Worm (Caenorhabditis elegans) whole organism, L1 larva: ENCODE data around the gene Y49F6B.14.

Experiments used
- C34B4.2 ChIP-seq: sonication (generic microtip); optimal IDR thresholded peaks from 2 replicates; lab custom pipeline; 2017; ENCODE audit warnings: mild to moderate bottlenecking, missing genetic modification characterization, missing compliant biosample characterization
- alr-1 ChIP-seq: fragments of 200-800 bp; sonication (Bioruptor generic); optimal IDR thresholded peaks from 2 replicates; lab custom pipeline; 2018; ENCODE audit warnings: borderline replicate concordance, mild to moderate bottlenecking, missing genetic modification characterization, missing compliant biosample characterization
- aly-2 ChIP-seq: fragments of 150-350 bp; optimal IDR thresholded peaks from 2 replicates; lab custom pipeline; 2014; ENCODE audit warnings: missing biosample characterization, missing genetic modification characterization
- ama-1 ChIP-seq: fragments of 150-350 bp; optimal IDR thresholded peaks from 2 replicates; lab custom pipeline; 2014
- ceh-82 ChIP-seq, 3 experiments: fragments of 150-350 bp in 1 of 3; sonication (generic microtip) in 2 of 3; optimal IDR thresholded peaks; 2 replicates each; lab custom pipeline; 2014 to 2017; ENCODE audit warnings: missing biosample characterization in 3 of 3, missing genetic modification characterization in 3 of 3
- ces-1 ChIP-seq: fragments of 150-350 bp; optimal IDR thresholded peaks from 2 replicates; lab custom pipeline; 2014; ENCODE audit warnings: missing biosample characterization, missing genetic modification reagents, missing genetic modification characterization
- dpl-1 ChIP-seq, 3 experiments: fragments of 150-350 bp in 2 of 3; sonication (generic microtip) in 1 of 3; optimal IDR thresholded peaks; 2 replicates each; lab custom pipeline; 2014 to 2017; ENCODE audit warnings: missing biosample characterization in 3 of 3, missing genetic modification characterization in 3 of 3, missing genetic modification reagents in 3 of 3
- dsc-1 ChIP-seq: sonication (generic microtip); optimal IDR thresholded peaks from 2 replicates; lab custom pipeline; 2016; ENCODE audit warnings: mild to moderate bottlenecking, missing genetic modification characterization, missing compliant biosample characterization
- efl-1 ChIP-seq, 4 experiments: fragments of 150-350 bp; optimal IDR thresholded peaks in 3 of 4; peaks in 1 of 4; 1 replicate in 1 of 4; 2 replicates in 3 of 4; lab custom pipeline; 2014; ENCODE audit warnings: missing biosample characterization in 2 of 4, missing genetic modification characterization in 2 of 4, missing genetic modification reagents in 2 of 4
- efl-3 ChIP-seq: fragments of 200-800 bp; sonication (Bioruptor generic); optimal IDR thresholded peaks from 2 replicates; lab custom pipeline; 2018; ENCODE audit warnings: mild to moderate bottlenecking, missing genetic modification characterization, missing compliant biosample characterization
- egl-13 ChIP-seq: sonication (generic microtip); optimal IDR thresholded peaks from 2 replicates; lab custom pipeline; 2016; ENCODE audit warnings: missing genotype, missing genetic modification reagents, missing genetic modification characterization, missing compliant biosample characterization
- elt-2 ChIP-seq: sonication (generic microtip); optimal IDR thresholded peaks from 2 replicates; lab custom pipeline; 2016; ENCODE audit warnings: missing genetic modification characterization, mild to moderate bottlenecking, inconsistent platforms, missing compliant biosample characterization, missing genetic modification reagents
- elt-3 ChIP-seq, 6 experiments: fragments of 150-350 bp in 1 of 6; sonication (generic microtip); optimal IDR thresholded peaks; 2 replicates each; lab custom pipeline; 2017 to 2018; ENCODE audit warnings: missing biosample characterization in 6 of 6, missing genetic modification characterization in 6 of 6, inconsistent platforms in 1 of 6
- ets-5 ChIP-seq: fragments of 200-800 bp; sonication (Bioruptor generic); IDR thresholded peaks from 2 replicates; pipeline ENCODE4 v1.3.6; 2022; ENCODE audit warnings: missing genetic modification characterization, missing compliant biosample characterization
- fkh-10 ChIP-seq: sonication (generic microtip); optimal IDR thresholded peaks from 2 replicates; lab custom pipeline; 2017; ENCODE audit warnings: missing biosample characterization, missing genetic modification reagents, missing genetic modification characterization
- grh-1 ChIP-seq: fragments of 200-800 bp; sonication (Bioruptor generic); IDR thresholded peaks from 2 replicates; pipeline ENCODE4 v1.3.6; 2022; ENCODE audit warnings: missing genetic modification reagents, missing genetic modification characterization, missing compliant biosample characterization
- hlh-17 ChIP-seq: fragments of 200-800 bp; sonication (Bioruptor generic); optimal IDR thresholded peaks from 2 replicates; lab custom pipeline; 2018; ENCODE audit warnings: missing genetic modification characterization, mild to moderate bottlenecking, missing compliant biosample characterization, moderate library complexity, borderline replicate concordance
- isw-1 ChIP-seq: fragments of 200-800 bp; sonication (Bioruptor generic); IDR thresholded peaks from 2 replicates; pipeline ENCODE4 v1.3.6; 2022; ENCODE audit warnings: missing genetic modification characterization, missing compliant biosample characterization
- lin-39 ChIP-seq: fragments of 150-350 bp; optimal IDR thresholded peaks from 2 replicates; lab custom pipeline; 2014; ENCODE audit warnings: missing biosample characterization, missing genetic modification reagents, missing genetic modification characterization
- lir-3 ChIP-seq: sonication (generic microtip); optimal IDR thresholded peaks from 2 replicates; lab custom pipeline; 2016; ENCODE audit warnings: mild to moderate bottlenecking, missing genetic modification characterization, moderate library complexity, missing compliant biosample characterization; ENCODE audit not compliant: poor library complexity
- mab-9 ChIP-seq: fragments of 200-800 bp; sonication (Bioruptor generic); IDR thresholded peaks from 2 replicates; pipeline ENCODE4 v1.3.6; 2022; ENCODE audit warnings: missing genetic modification reagents, missing genetic modification characterization, missing compliant biosample characterization
- mep-1 ChIP-seq: fragments of 150-350 bp; optimal IDR thresholded peaks from 2 replicates; lab custom pipeline; 2014; ENCODE audit warnings: missing biosample characterization, missing genetic modification characterization
- nhr-11 ChIP-seq: fragments of 150-350 bp; optimal IDR thresholded peaks from 2 replicates; lab custom pipeline; 2014; ENCODE audit warnings: missing biosample characterization, missing genetic modification characterization
- nhr-76 ChIP-seq: sonication (generic microtip); optimal IDR thresholded peaks from 2 replicates; lab custom pipeline; 2017; ENCODE audit warnings: missing biosample characterization, missing genetic modification characterization
- nhr-77 ChIP-seq: fragments of 150-350 bp; optimal IDR thresholded peaks from 2 replicates; lab custom pipeline; 2014; ENCODE audit warnings: missing biosample characterization, missing genetic modification characterization
- nhr-85 ChIP-seq: sonication (generic microtip); peaks from one replicate; lab custom pipeline; 2016; ENCODE audit warnings: missing genetic modification characterization, inconsistent platforms, missing compliant biosample characterization
- nhr-90 ChIP-seq: sonication (generic microtip); optimal IDR thresholded peaks from 2 replicates; lab custom pipeline; 2016; ENCODE audit warnings: mild to moderate bottlenecking, missing genetic modification characterization, missing compliant biosample characterization; ENCODE audit not compliant: poor library complexity
- pag-3 ChIP-seq: sonication (generic microtip); optimal IDR thresholded peaks from 2 replicates; lab custom pipeline; 2017; ENCODE audit warnings: missing genetic modification characterization, mild to moderate bottlenecking, missing compliant biosample characterization, antibody characterized with exemption, borderline replicate concordance; ENCODE audit not compliant: insufficient read depth
- pax-3 ChIP-seq: fragments of 200-800 bp; sonication (Bioruptor generic); optimal IDR thresholded peaks from 2 replicates; lab custom pipeline; 2018; ENCODE audit warnings: mild to moderate bottlenecking, missing genetic modification characterization, moderate library complexity, missing compliant biosample characterization
- pqm-1 ChIP-seq: sonication (generic microtip); optimal IDR thresholded peaks from 3 replicates; lab custom pipeline; 2017; ENCODE audit warnings: missing biosample characterization, missing genetic modification characterization
- rnt-1 ChIP-seq: sonication (generic microtip); optimal IDR thresholded peaks from 2 replicates; lab custom pipeline; 2016; ENCODE audit warnings: mild to moderate bottlenecking, missing genetic modification characterization, moderate library complexity, missing compliant biosample characterization
- skn-1 ChIP-seq: fragments of 150-350 bp; optimal IDR thresholded peaks from 2 replicates; lab custom pipeline; 2014; ENCODE audit warnings: missing biosample characterization, missing genetic modification characterization
- snpc-4 ChIP-seq: fragments of 150-350 bp; optimal IDR thresholded peaks from 2 replicates; lab custom pipeline; 2014; ENCODE audit warnings: missing biosample characterization, missing genetic modification characterization
- snu-23 ChIP-seq: sonication (generic microtip); optimal IDR thresholded peaks from 2 replicates; lab custom pipeline; 2016; ENCODE audit warnings: missing genetic modification characterization, missing compliant biosample characterization
- sox-4 ChIP-seq: sonication (generic microtip); optimal IDR thresholded peaks from 2 replicates; lab custom pipeline; 2016; ENCODE audit warnings: missing genetic modification characterization, missing compliant biosample characterization
- sup-37 ChIP-seq: fragments of 200-800 bp; sonication (Bioruptor generic); optimal IDR thresholded peaks from 2 replicates; lab custom pipeline; 2018; ENCODE audit warnings: mild to moderate bottlenecking, missing genetic modification characterization, missing compliant biosample characterization
- swsn-7 ChIP-seq: sonication (generic microtip); optimal IDR thresholded peaks from 2 replicates; lab custom pipeline; 2016; ENCODE audit warnings: missing genetic modification characterization, missing compliant biosample characterization
- tlp-1 ChIP-seq: fragments of 150-350 bp; optimal IDR thresholded peaks from 2 replicates; lab custom pipeline; 2014; ENCODE audit warnings: missing biosample characterization, missing genetic modification characterization
- unc-130 ChIP-seq: fragments of 150-350 bp; optimal IDR thresholded peaks from 2 replicates; lab custom pipeline; 2017; ENCODE audit warnings: missing biosample characterization, missing genetic modification characterization, inconsistent platforms
- unc-30 ChIP-seq: sonication (generic microtip); optimal IDR thresholded peaks from 2 replicates; lab custom pipeline; 2017; ENCODE audit warnings: missing biosample characterization, missing genetic modification characterization
- unc-62 ChIP-seq: fragments of 150-350 bp; optimal IDR thresholded peaks from 2 replicates; lab custom pipeline; 2014; ENCODE audit warnings: missing biosample characterization, missing genetic modification reagents, missing genetic modification characterization
- unc-86 ChIP-seq: sonication (generic microtip); optimal IDR thresholded peaks from 2 replicates; lab custom pipeline; 2016; ENCODE audit warnings: missing genetic modification characterization, missing compliant biosample characterization
- vab-15 ChIP-seq: sonication (generic microtip); optimal IDR thresholded peaks from 2 replicates; lab custom pipeline; 2017; ENCODE audit warnings: missing genotype, mild to moderate bottlenecking, missing genetic modification characterization, missing compliant biosample characterization
- zag-1 ChIP-seq: fragments of 150-350 bp; optimal IDR thresholded peaks from 2 replicates; lab custom pipeline; 2014; ENCODE audit warnings: missing biosample characterization, missing genetic modification characterization
- ztf-11 ChIP-seq, 2 experiments: sonication (generic microtip); optimal IDR thresholded peaks; 2 replicates each; lab custom pipeline; 2016 to 2017; ENCODE audit warnings: missing genetic modification characterization in 2 of 2, missing biosample characterization in 1 of 2, missing compliant biosample characterization in 1 of 2

Gene Y49F6B.14

ce11 chrII:3520988-3521850, 5.9 kb upstream of the Y49F6B.14 start, which contains the start of gene W09G10.9 (continued):
- peak; percentile 60 for TF ChIP-seq nhr-90 (tag; lab: Kevin White, UChicago)
- TF ChIP-seq mab-9 (GFP tag; lab: Robert Waterston, UW), result peak; percentile 75
- no peak for TF ChIP-seq unc-62 (GFP tag; lab: Kevin White, UChicago)
- peak; percentile 41 for TF ChIP-seq skn-1 (tag; lab: Kevin White, UChicago)
- TF ChIP-seq aly-2 (tag; lab: Kevin White, UChicago), result no peak
- TF ChIP-seq C34B4.2 (tag; lab: Kevin White, UChicago), result no peak
- peak; percentile 76 for TF ChIP-seq isw-1 (GFP tag; lab: Robert Waterston, UW)
- peak; percentile 14 for TF ChIP-seq fkh-10 (GFP tag; lab: Kevin White, UChicago)
- no peak for TF ChIP-seq alr-1 (tag; lab: Kevin White, UChicago)
- no peak for TF ChIP-seq lin-39 (tag; lab: Kevin White, UChicago)
- peak; percentile 23 for TF ChIP-seq elt-2 (tag; lab: Kevin White, UChicago)
- peak; percentile 34; the same call in 1 of the 2 replicates for TF ChIP-seq grh-1 (GFP tag; lab: Robert Waterston, UW)
- peak in 2 of 6 experiments; percentile 4 to 19 for TF ChIP-seq elt-3 (tag; optimal IDR thresholded peaks at IDR 0.05; lab: Kevin White, UChicago)
- TF ChIP-seq mep-1 (tag; lab: Kevin White, UChicago), result peak; percentile 23
- peak; percentile 79 for TF ChIP-seq rnt-1 (tag; lab: Kevin White, UChicago)
- peak; percentile 10 for TF ChIP-seq unc-130 (tag; lab: Kevin White, UChicago)
- peak; percentile 55 for TF ChIP-seq unc-86
- no peak for TF ChIP-seq pag-3 (tag; lab: Kevin White, UChicago)
- no peak for TF ChIP-seq efl-3
- TF ChIP-seq hlh-17 (GFP tag; lab: Kevin White, UChicago), result no peak
- TF ChIP-seq ama-1, result no peak
- TF ChIP-seq nhr-11, result no peak
- no peak for TF ChIP-seq pqm-1 (tag; lab: Kevin White, UChicago)
- TF ChIP-seq unc-30 (tag; lab: Kevin White, UChicago), result no peak
- peak; percentile 46 to 63 (median 62) for TF ChIP-seq ceh-82 (tag; optimal IDR thresholded peaks at IDR 0.05; lab: Kevin White, UChicago)
- no peak for TF ChIP-seq zag-1 (tag; lab: Kevin White, UChicago)
- peak; percentile 54 for TF ChIP-seq egl-13 (tag; lab: Kevin White, UChicago)
- no peak for TF ChIP-seq tlp-1
- no peak for TF ChIP-seq ces-1 (GFP tag; lab: Kevin White, UChicago)
- TF ChIP-seq efl-1 (optimal IDR thresholded peaks at IDR 0.05; lab: Kevin White, UChicago), result peak; percentile 38 to 53
- peak; percentile 29 to 93 for TF ChIP-seq efl-1 (GFP tag; optimal IDR thresholded peaks at IDR 0.05 in 1 of 2; lab: Kevin White, UChicago)
- TF ChIP-seq pax-3, result no peak
- peak; percentile 83 for TF ChIP-seq snu-23 (GFP tag; lab: Kevin White, UChicago)

- no peak for TF ChIP-seq alr-1 (tag; lab: Kevin White, UChicago)
- peak; percentile 71 for TF ChIP-seq mep-1 (tag; lab: Kevin White, UChicago)
- no peak for TF ChIP-seq sox-4 (tag; lab: Kevin White, UChicago)
- no peak for TF ChIP-seq nhr-76 (tag; lab: Kevin White, UChicago)
- no peak for TF ChIP-seq vab-15 (tag; lab: Kevin White, UChicago)
- no peak for TF ChIP-seq unc-30 (tag; lab: Kevin White, UChicago)
- no peak for TF ChIP-seq ama-1
- TF ChIP-seq efl-1 (optimal IDR thresholded peaks at IDR 0.05; lab: Kevin White, UChicago), result peak; percentile 38 to 59
- peak; percentile 40 to 93 for TF ChIP-seq efl-1 (GFP tag; optimal IDR thresholded peaks at IDR 0.05 in 1 of 2; lab: Kevin White, UChicago)
- peak; percentile 47 for TF ChIP-seq skn-1 (tag; lab: Kevin White, UChicago)
- TF ChIP-seq snpc-4 (tag; lab: Kevin White, UChicago), result no peak
- no peak for TF ChIP-seq hlh-17 (GFP tag; lab: Kevin White, UChicago)
- TF ChIP-seq C34B4.2 (tag; lab: Kevin White, UChicago), result no peak
- peak in 2 of 3 experiments; percentile 46 to 49 for TF ChIP-seq dpl-1 (GFP tag; optimal IDR thresholded peaks at IDR 0.05; lab: Kevin White, UChicago)
- no peak for TF ChIP-seq pax-3
- peak; percentile 39 for TF ChIP-seq lir-3 (tag; lab: Kevin White, UChicago)
- no peak for TF ChIP-seq pag-3 (tag; lab: Kevin White, UChicago)
- peak; percentile 87 for TF ChIP-seq snu-23 (GFP tag; lab: Kevin White, UChicago)
- TF ChIP-seq elt-3 (tag; optimal IDR thresholded peaks at IDR 0.05; lab: Kevin White, UChicago), result peak in 2 of 6 experiments; percentile 2 to 40
- TF ChIP-seq sup-37 (GFP tag; lab: Kevin White, UChicago), result no peak
- peak; percentile 65 for TF ChIP-seq swsn-7 (tag; lab: Kevin White, UChicago)
- peak; percentile 69 for TF ChIP-seq nhr-77 (tag; lab: Kevin White, UChicago)
- peak; percentile 82 for TF ChIP-seq nhr-85 (tag; lab: Kevin White, UChicago)
- peak; percentile 62 for TF ChIP-seq dsc-1 (tag; lab: Kevin White, UChicago)
- TF ChIP-seq ztf-11 (tag; optimal IDR thresholded peaks at IDR 0.05; lab: Kevin White, UChicago), result peak in 1 of 2 experiments; percentile 52
- no peak for TF ChIP-seq ets-5 (GFP tag; lab: Robert Waterston, UW)
These were observed 3.8 kb upstream of the Y49F6B.14 start, which contains the start of gene clec-126 for ce11 chrII:3518961-3519544. clec-126 (plus strand) TSS chrII:3519494.
